Fruit fly (Drosophila melanogaster): Measurements from ENCODE around the gene ort.

Gene ort

dm6 chr3R:19623606-19624005 lies 35.9 kb upstream of the ort start (continued):
- TF ChIP-seq mld (GFP tag; IDR thresholded peaks at IDR 0.05; ENCODE audit: partially characterized antibody) = no peak
- no peak for TF ChIP-seq zen (tag; optimal IDR thresholded peaks at IDR 0.05)
- TF ChIP-seq dimm (GFP tag; IDR thresholded peaks at IDR 0.05) = 0 out of 2 replicates have a peak, but pooled peaks have one; percentile 33
- 0 out of 2 replicates have a peak, but pooled peaks have one; percentile 25 for TF ChIP-seq CG16779 (GFP tag; IDR thresholded peaks at IDR 0.05)
- no peak for TF ChIP-seq aop (GFP tag; IDR thresholded peaks at IDR 0.05)
- TF ChIP-seq Ada2b (GFP tag; IDR thresholded peaks at IDR 0.05) = peak; percentile 75
- 0 out of 3 replicates have a peak, but pooled peaks have one; percentile 21 for TF ChIP-seq gce (GFP tag; IDR thresholded peaks at IDR 0.05)
- TF ChIP-seq dysf (GFP tag; IDR thresholded peaks at IDR 0.05) = peak; percentile 75
- no peak for TF ChIP-seq Oaz (GFP tag; IDR thresholded peaks at IDR 0.05)
- 0 out of 2 replicates have a peak, but pooled peaks have one; percentile 43 for TF ChIP-seq CG11085 (GFP tag; IDR thresholded peaks at IDR 0.05)
- TF ChIP-seq CG8388 (GFP tag; optimal IDR thresholded peaks at IDR 0.05) = peak; percentile 56
- TF ChIP-seq Dip3 (GFP tag; optimal IDR thresholded peaks at IDR 0.05) = peak; percentile 29
- TF ChIP-seq org-1 (GFP tag; optimal IDR thresholded peaks at IDR 0.05) = peak; percentile 40
- peak; percentile 30 for TF ChIP-seq tio (GFP tag; optimal IDR thresholded peaks at IDR 0.05)
- TF ChIP-seq CG5180 (GFP tag; optimal IDR thresholded peaks at IDR 0.05) = no peak
- TF ChIP-seq Dad (GFP tag; optimal IDR thresholded peaks at IDR 0.05) = peak; percentile 17
- no peak for TF ChIP-seq CG15073 (GFP tag; optimal IDR thresholded peaks at IDR 0.05)
- TF ChIP-seq D19B (GFP tag; optimal IDR thresholded peaks at IDR 0.05) = no peak
- peak in 1 of 2 experiments; percentile 68 for TF ChIP-seq bsh (GFP tag; optimal IDR thresholded peaks at IDR 0.05)
- TF ChIP-seq CG6813 (GFP tag; optimal IDR thresholded peaks at IDR 0.05) = peak; percentile 26
- TF ChIP-seq pzg (GFP tag; optimal IDR thresholded peaks at IDR 0.05) = no peak
- TF ChIP-seq Dp (GFP tag; optimal IDR thresholded peaks at IDR 0.05) = no peak
- TF ChIP-seq ac (GFP tag; optimal IDR thresholded peaks at IDR 0.05) = no peak
- peak; percentile 67 for TF ChIP-seq CG14441 (GFP tag; IDR thresholded peaks at IDR 0.05)
- TF ChIP-seq C15 (GFP tag; IDR thresholded peaks at IDR 0.05) = 0 out of 3 replicates have a peak, but pooled peaks have one; percentile 51
- TF ChIP-seq CG13296 (GFP tag; optimal IDR thresholded peaks at IDR 0.05) = no peak
- TF ChIP-seq CG2889 (GFP tag; IDR thresholded peaks at IDR 0.05) = peak; percentile 35; the same call in 1 of the 3 replicates
- TF ChIP-seq Mrtf (GFP tag; IDR thresholded peaks at IDR 0.05) = peak; percentile 33; the same call in 1 of the 3 replicates
- no peak for TF ChIP-seq tna (GFP tag; IDR thresholded peaks at IDR 0.05; ENCODE audit: partially characterized antibody)
- peak in 1 of 2 experiments; percentile 28 for TF ChIP-seq Eip74EF (GFP tag; optimal IDR thresholded peaks at IDR 0.05)
- TF ChIP-seq Doc2 (GFP tag; IDR thresholded peaks at IDR 0.05) = no peak
- 0 out of 3 replicates have a peak, but pooled peaks have one; percentile 62 for TF ChIP-seq CG11456 (GFP tag; IDR thresholded peaks at IDR 0.05)
- TF ChIP-seq CG34224 (GFP tag; IDR thresholded peaks at IDR 0.05; ENCODE audit: partially characterized antibody) = no peak
- TF ChIP-seq CG6683 (GFP tag; optimal IDR thresholded peaks at IDR 0.05) = no peak
- peak; percentile 69 for TF ChIP-seq ranshi (GFP tag; IDR thresholded peaks at IDR 0.05)
- TF ChIP-seq CG4854 (GFP tag; optimal IDR thresholded peaks at IDR 0.05) = peak; percentile 24
- TF ChIP-seq crc (GFP tag; optimal IDR thresholded peaks at IDR 0.05) = peak; percentile 13
- TF ChIP-seq CG17829 (tag; optimal IDR thresholded peaks at IDR 0.05) = peak; percentile 40
- TF ChIP-seq tap (tag; optimal IDR thresholded peaks at IDR 0.05) = peak; percentile 44
- peak; percentile 46 for TF ChIP-seq CoRest (tag; optimal IDR thresholded peaks at IDR 0.05)
- TF ChIP-seq hbn (GFP tag; IDR thresholded peaks at IDR 0.05; ENCODE audit: partially characterized antibody) = no peak
- no peak for TF ChIP-seq unc-4 (GFP tag; IDR thresholded peaks at IDR 0.05; ENCODE audit: partially characterized antibody)
- TF ChIP-seq Doc3 (GFP tag; IDR thresholded peaks at IDR 0.05; ENCODE audit: partially characterized antibody) = no peak
- TF ChIP-seq nerfin-1 (tag; optimal IDR thresholded peaks at IDR 0.05) = peak; percentile 6
- TF ChIP-seq nom (GFP tag; optimal IDR thresholded peaks at IDR 0.05) = no peak
- TF ChIP-seq CG14014 (GFP tag; IDR thresholded peaks at IDR 0.05) = peak; percentile 68
- peak; percentile 34 for TF ChIP-seq CG10209 (GFP tag; optimal IDR thresholded peaks at IDR 0.05)
- no peak for TF ChIP-seq klu (GFP tag; IDR thresholded peaks at IDR 0.05)
- peak; percentile 57 for TF ChIP-seq pnt (GFP tag; optimal IDR thresholded peaks at IDR 0.05)
